Fruit fly (Drosophila melanogaster) whole organism, wandering third instar larva: ENCODE measurements around the gene CG45486.
A peak's percentile ranks its signal among the peaks of the same experiment; 100 is the strongest.

Experiments
- Sp1 ChIP-seq: fragments of 200-800 bp; sonication (Bioruptor generic); optimal IDR thresholded peaks from 3 replicates; lab custom pipeline; 2019; ENCODE audit warnings: missing biosample characterization, mild to moderate bottlenecking, missing genetic modification characterization, moderate library complexity
- dsf ChIP-seq: sonication (Bioruptor generic); optimal IDR thresholded peaks from 2 replicates; lab custom pipeline; 2016; ENCODE audit warnings: missing biosample characterization, missing genetic modification characterization, borderline replicate concordance
- foxo ChIP-seq, 2 experiments: fragments of 200-800 bp; sonication (Bioruptor generic); optimal IDR thresholded peaks; 2 replicates in 1 of 2; 3 replicates in 1 of 2; lab custom pipeline; 2016 to 2017; ENCODE audit warnings: missing biosample characterization in 2 of 2, missing genetic modification characterization in 2 of 2
- jim ChIP-seq: fragments of 175-275, 200-325 bp; sonication (Bioruptor generic); optimal IDR thresholded peaks from 2 replicates; lab custom pipeline; 2016; ENCODE audit warnings: missing biosample characterization, mild to moderate bottlenecking, missing genetic modification characterization
- pan ChIP-seq: fragments of >200 bp; optimal IDR thresholded peaks from 2 replicates; lab custom pipeline; 2017

DNA sequence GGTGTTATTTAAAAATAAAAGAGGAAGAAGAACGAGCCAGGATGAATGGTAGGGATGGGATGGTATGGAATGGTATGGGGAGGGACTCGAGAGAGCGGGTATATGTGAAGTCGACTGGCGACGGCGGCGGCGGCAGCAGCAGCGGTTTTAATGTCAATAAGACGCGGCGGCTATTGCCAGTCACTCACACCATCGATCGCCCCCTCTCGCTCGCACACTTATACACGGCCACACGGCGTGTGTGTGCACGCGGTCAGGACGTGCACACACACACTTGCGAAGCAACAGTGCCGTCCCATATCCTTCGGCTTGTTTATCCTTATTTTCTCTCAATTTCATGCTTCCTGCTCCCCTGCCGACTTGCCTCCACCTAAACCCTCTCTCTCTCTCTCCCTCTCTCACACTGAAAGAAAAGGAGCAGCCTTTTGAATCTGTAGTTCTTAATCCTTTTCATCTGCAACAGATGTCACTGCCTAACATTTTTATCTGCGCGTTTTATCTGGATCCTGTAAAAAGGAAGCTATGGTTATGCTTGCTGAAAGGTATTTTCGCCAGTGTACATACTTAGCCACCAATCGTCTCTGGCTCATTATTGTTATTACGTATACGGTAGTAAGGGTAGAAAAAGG lies 20.7 kb downstream of the CG45486 start:
- peak in 1 of 2 experiments; percentile 87 for TF ChIP-seq foxo (GFP tag; optimal IDR thresholded peaks at IDR 0.05; lab: Kevin White, UChicago)
- no peak for TF ChIP-seq pan
- TF ChIP-seq jim (GFP tag; lab: Kevin White, UChicago), result no peak
- TF ChIP-seq dsf (GFP tag; lab: Kevin White, UChicago), result peak; percentile 11
- peak; percentile 73 for TF ChIP-seq Sp1 (GFP tag; lab: Kevin White, UChicago)
